Fruit fly (Drosophila melanogaster) whole organism, embryonic: ENCODE results near the gene Npc2f.
A peak's percentile ranks its signal among the peaks of the same experiment; 100 is the strongest.

Source experiments
- Abd-B ChIP-seq: fragments of 200-800 bp; sonication (Bioruptor generic); optimal IDR thresholded peaks from 2 replicates; lab custom pipeline; 2018; ENCODE audit warnings: missing biosample characterization, mild to moderate bottlenecking, missing genetic modification characterization, moderate library complexity
- Aef1 ChIP-seq: fragments of 200-800 bp; sonication (Bioruptor generic); IDR thresholded peaks from 3 replicates; pipeline ENCODE4 v1.3.6; 2022; ENCODE audit warnings: missing biosample characterization, missing genetic modification characterization
- Asciz ChIP-seq: fragments of 200-800 bp; sonication (Bioruptor generic); optimal IDR thresholded peaks from 2 replicates; lab custom pipeline; 2017; ENCODE audit warnings: missing biosample characterization, mild to moderate bottlenecking, missing genetic modification characterization, missing genetic modification reagents
- B-H1 ChIP-seq: fragments of 200-800 bp; sonication (Bioruptor generic); IDR thresholded peaks from 3 replicates; pipeline ENCODE4 v1.3.6; 2022; ENCODE audit warnings: missing biosample characterization, missing genetic modification characterization
- Bgb ChIP-seq: fragments of 200-800 bp; sonication (Bioruptor generic); IDR thresholded peaks from 2 replicates; pipeline ENCODE4 v1.3.6; 2022; ENCODE audit warnings: missing biosample characterization, missing genetic modification characterization; ENCODE audit not compliant: partially characterized antibody
- Blimp-1 ChIP-seq: fragments of 200-800 bp; sonication (Bioruptor generic); optimal IDR thresholded peaks from 3 replicates; lab custom pipeline; 2018; ENCODE audit warnings: missing biosample characterization, missing genetic modification characterization, mild to moderate bottlenecking, moderate library complexity, missing genetic modification reagents
- CG10321 ChIP-seq: fragments of 200-800 bp; sonication (Bioruptor generic); IDR thresholded peaks from 2 replicates; pipeline ENCODE4 v1.3.6; 2022; ENCODE audit warnings: missing biosample characterization, missing genetic modification characterization
- CG11247 ChIP-seq: fragments of 200-800 bp; sonication (Bioruptor generic); IDR thresholded peaks from 2 replicates; pipeline ENCODE4 v1.3.6; 2022; ENCODE audit warnings: missing biosample characterization, missing genetic modification characterization
- CG1233 ChIP-seq: fragments of 200-800 bp; sonication (Bioruptor generic); optimal IDR thresholded peaks from 4 replicates; lab custom pipeline; 2018; ENCODE audit warnings: missing biosample characterization, mild to moderate bottlenecking, missing genetic modification characterization
- CG13296 ChIP-seq: fragments of 200-800 bp; sonication (Bioruptor generic); optimal IDR thresholded peaks from 3 replicates; lab custom pipeline; 2018; ENCODE audit warnings: missing biosample characterization, mild to moderate bottlenecking, missing genetic modification characterization
- CG13624 ChIP-seq: fragments of 200-800 bp; sonication (Bioruptor generic); optimal IDR thresholded peaks from 2 replicates; lab custom pipeline; 2016; ENCODE audit warnings: missing biosample characterization, missing genetic modification characterization
- CG14441 ChIP-seq: fragments of 200-800 bp; sonication (Bioruptor generic); IDR thresholded peaks from 2 replicates; pipeline ENCODE4 v1.3.6; 2022; ENCODE audit warnings: missing biosample characterization, missing genetic modification characterization
- CG15073 ChIP-seq: fragments of 200-800 bp; sonication (Bioruptor generic); optimal IDR thresholded peaks from 2 replicates; lab custom pipeline; 2016; ENCODE audit warnings: missing biosample characterization, missing genetic modification characterization
- CG17568 ChIP-seq: fragments of 200-800 bp; sonication (Bioruptor generic); optimal IDR thresholded peaks from 2 replicates; lab custom pipeline; 2018; ENCODE audit warnings: missing biosample characterization, mild to moderate bottlenecking, missing genetic modification characterization, moderate library complexity
- CG2120 ChIP-seq: fragments of 200-800 bp; sonication (Bioruptor generic); optimal IDR thresholded peaks from 3 replicates; lab custom pipeline; 2016; ENCODE audit warnings: missing biosample characterization, missing genetic modification characterization
- CG4404 ChIP-seq: fragments of 200-800 bp; sonication (Bioruptor generic); IDR thresholded peaks from 2 replicates; pipeline ENCODE4 v1.3.6; 2022; ENCODE audit warnings: missing biosample characterization, missing genetic modification characterization
- CG6683 ChIP-seq: fragments of 200-800 bp; sonication (Bioruptor generic); optimal IDR thresholded peaks from 2 replicates; lab custom pipeline; 2017; ENCODE audit warnings: missing biosample characterization, mild to moderate bottlenecking, missing genetic modification characterization, missing genetic modification reagents
- CG6765 ChIP-seq: fragments of 200-800 bp; sonication (Bioruptor generic); optimal IDR thresholded peaks from 3 replicates; lab custom pipeline; 2017; ENCODE audit warnings: missing biosample characterization, mild to moderate bottlenecking, missing genetic modification characterization
- CG6791 ChIP-seq: fragments of 200-800 bp; sonication (Bioruptor generic); IDR thresholded peaks from 3 replicates; pipeline ENCODE4 v1.3.6; 2022; ENCODE audit warnings: missing biosample characterization, missing genetic modification characterization; ENCODE audit not compliant: partially characterized antibody
- CG9932 ChIP-seq: fragments of 200-800 bp; sonication (Bioruptor generic); IDR thresholded peaks from 2 replicates; pipeline ENCODE4 v1.3.6; 2022; ENCODE audit warnings: missing biosample characterization, missing genetic modification characterization
- Chrac-16 ChIP-seq: fragments of 200-800 bp; sonication (Bioruptor generic); optimal IDR thresholded peaks from 3 replicates; lab custom pipeline; 2016; ENCODE audit warnings: missing biosample characterization, missing genetic modification characterization
- Dref ChIP-seq: fragments of 200-800 bp; sonication (Bioruptor generic); IDR thresholded peaks from 2 replicates; pipeline ENCODE4 v1.3.6; 2022; ENCODE audit warnings: missing biosample characterization, missing genetic modification characterization
- E2f1 ChIP-seq: fragments of 200-800 bp; sonication (Bioruptor generic); IDR thresholded peaks from 2 replicates; pipeline ENCODE4 v1.3.6; 2022; ENCODE audit warnings: missing biosample characterization, missing genetic modification characterization
- H15 ChIP-seq: fragments of 200-800 bp; sonication (Bioruptor generic); IDR thresholded peaks from 3 replicates; pipeline ENCODE4 v1.3.6; 2022; ENCODE audit warnings: missing biosample characterization, missing genetic modification characterization
- HLH54F ChIP-seq: fragments of 200-800 bp; sonication (Bioruptor generic); optimal IDR thresholded peaks from 3 replicates; lab custom pipeline; 2016; ENCODE audit warnings: missing biosample characterization, missing genetic modification characterization
- Hand ChIP-seq: fragments of 200-800 bp; sonication (Bioruptor generic); optimal IDR thresholded peaks from 2 replicates; lab custom pipeline; 2017; ENCODE audit warnings: mild to moderate bottlenecking, missing biosample characterization, missing genetic modification reagents, missing genetic modification characterization
- Hr3 ChIP-seq: fragments of 200-800 bp; sonication (Bioruptor generic); optimal IDR thresholded peaks from 3 replicates; lab custom pipeline; 2016; ENCODE audit warnings: missing biosample characterization, missing genetic modification characterization
- Hr39 ChIP-seq: fragments of >200 bp; optimal IDR thresholded peaks from 2 replicates; lab custom pipeline; 2017
- Max ChIP-seq: fragments of 200-800 bp; sonication (Bioruptor generic); optimal IDR thresholded peaks from 2 replicates; lab custom pipeline; 2016; ENCODE audit warnings: missing biosample characterization, mild to moderate bottlenecking, missing genetic modification characterization
- Mrtf ChIP-seq: fragments of 200-800 bp; sonication (Bioruptor generic); IDR thresholded peaks from 3 replicates; pipeline ENCODE4 v1.3.6; 2022; ENCODE audit warnings: missing biosample characterization, missing genetic modification characterization
- Ptx1 ChIP-seq: fragments of 200-800 bp; sonication (Bioruptor generic); IDR thresholded peaks from 2 replicates; pipeline ENCODE4 v1.3.6; 2022; ENCODE audit warnings: missing biosample characterization, missing genetic modification characterization
- Ssrp ChIP-seq: fragments of 200-800 bp; sonication (Bioruptor generic); optimal IDR thresholded peaks from 2 replicates; lab custom pipeline; 2018; ENCODE audit warnings: missing biosample characterization, mild to moderate bottlenecking, missing genetic modification characterization, moderate library complexity
- Xrp1 ChIP-seq: fragments of 200-800 bp; sonication (Bioruptor generic); IDR thresholded peaks from 2 replicates; pipeline ENCODE4 v1.3.6; 2022; ENCODE audit warnings: missing biosample characterization, missing genetic modification characterization
- ap ChIP-seq: fragments of 200-800 bp; sonication (Bioruptor generic); IDR thresholded peaks from 2 replicates; pipeline ENCODE4 v1.3.6; 2022; ENCODE audit warnings: missing biosample characterization, missing genetic modification characterization
- bigmax ChIP-seq: fragments of 200-800 bp; sonication (Bioruptor generic); optimal IDR thresholded peaks from 2 replicates; lab custom pipeline; 2018; ENCODE audit warnings: missing biosample characterization, mild to moderate bottlenecking, missing genetic modification characterization
- chn ChIP-seq: fragments of 200-800 bp; sonication (Bioruptor generic); optimal IDR thresholded peaks from 2 replicates; lab custom pipeline; 2016; ENCODE audit warnings: missing biosample characterization, missing genetic modification characterization
- dmrt11E ChIP-seq: fragments of 200-800 bp; sonication (Bioruptor generic); optimal IDR thresholded peaks from 3 replicates; lab custom pipeline; 2018; ENCODE audit warnings: missing biosample characterization, mild to moderate bottlenecking, missing genetic modification characterization, moderate library complexity
- ems ChIP-seq: fragments of 200-800 bp; sonication (Bioruptor generic); optimal IDR thresholded peaks from 3 replicates; lab custom pipeline; 2016; ENCODE audit warnings: missing biosample characterization, missing genetic modification characterization
- fu2 ChIP-seq: fragments of 200-800 bp; sonication (Bioruptor generic); optimal IDR thresholded peaks from 2 replicates; lab custom pipeline; 2016; ENCODE audit warnings: missing biosample characterization, missing genetic modification characterization
- gt ChIP-seq: fragments of 200-800 bp; sonication (Bioruptor generic); IDR thresholded peaks from 2 replicates; pipeline ENCODE4 v1.3.6; 2022; ENCODE audit warnings: missing biosample characterization, missing genetic modification characterization
- ham ChIP-seq: fragments of 200-800 bp; sonication (Bioruptor generic); IDR thresholded peaks from 2 replicates; pipeline ENCODE4 v1.3.6; 2022; ENCODE audit warnings: missing biosample characterization, missing genetic modification characterization
- insv ChIP-seq, 2 experiments: fragments of 200-800 bp; sonication (Bioruptor generic); optimal IDR thresholded peaks; 3 replicates each; lab custom pipeline; 2016 to 2018; ENCODE audit warnings: missing biosample characterization in 2 of 2, missing genetic modification characterization in 2 of 2
- jing ChIP-seq: fragments of 200-800 bp; sonication (Bioruptor generic); optimal IDR thresholded peaks from 2 replicates; lab custom pipeline; 2018; ENCODE audit warnings: missing biosample characterization, mild to moderate bottlenecking, missing genetic modification characterization
- kah ChIP-seq: fragments of 200-800 bp; sonication (Bioruptor generic); optimal IDR thresholded peaks from 2 replicates; lab custom pipeline; 2018; ENCODE audit warnings: missing biosample characterization, mild to moderate bottlenecking, missing genetic modification characterization
- klu ChIP-seq: fragments of 200-800 bp; sonication (Bioruptor generic); IDR thresholded peaks from 2 replicates; pipeline ENCODE4 v1.3.6; 2022; ENCODE audit warnings: missing biosample characterization, missing genetic modification characterization
- nerfin-2 ChIP-seq: fragments of 200-800 bp; sonication (Bioruptor generic); IDR thresholded peaks from 2 replicates; pipeline ENCODE4 v1.3.6; 2022; ENCODE audit warnings: missing biosample characterization, missing genetic modification characterization; ENCODE audit not compliant: partially characterized antibody
- p53 ChIP-seq: fragments of 200-800 bp; sonication (Bioruptor generic); optimal IDR thresholded peaks from 2 replicates; lab custom pipeline; 2016; ENCODE audit warnings: missing biosample characterization, missing genetic modification characterization
- salm ChIP-seq: fragments of 200-800 bp; sonication (Bioruptor generic); optimal IDR thresholded peaks from 2 replicates; lab custom pipeline; 2018; ENCODE audit warnings: missing biosample characterization, mild to moderate bottlenecking, missing genetic modification characterization
- sr ChIP-seq: fragments of 200-800 bp; sonication (Bioruptor generic); IDR thresholded peaks from 3 replicates; pipeline ENCODE4 v1.3.6; 2022; ENCODE audit warnings: missing biosample characterization, missing genetic modification characterization
- tna ChIP-seq: fragments of 200-800 bp; sonication (Bioruptor generic); IDR thresholded peaks from 2 replicates; pipeline ENCODE4 v1.3.6; 2022; ENCODE audit warnings: missing biosample characterization, missing genetic modification characterization; ENCODE audit not compliant: partially characterized antibody
- toy ChIP-seq: fragments of 200-800 bp; sonication (Bioruptor generic); IDR thresholded peaks from 2 replicates; pipeline ENCODE4 v1.3.6; 2022; ENCODE audit warnings: missing biosample characterization, missing genetic modification characterization

Gene Npc2f

DNA sequence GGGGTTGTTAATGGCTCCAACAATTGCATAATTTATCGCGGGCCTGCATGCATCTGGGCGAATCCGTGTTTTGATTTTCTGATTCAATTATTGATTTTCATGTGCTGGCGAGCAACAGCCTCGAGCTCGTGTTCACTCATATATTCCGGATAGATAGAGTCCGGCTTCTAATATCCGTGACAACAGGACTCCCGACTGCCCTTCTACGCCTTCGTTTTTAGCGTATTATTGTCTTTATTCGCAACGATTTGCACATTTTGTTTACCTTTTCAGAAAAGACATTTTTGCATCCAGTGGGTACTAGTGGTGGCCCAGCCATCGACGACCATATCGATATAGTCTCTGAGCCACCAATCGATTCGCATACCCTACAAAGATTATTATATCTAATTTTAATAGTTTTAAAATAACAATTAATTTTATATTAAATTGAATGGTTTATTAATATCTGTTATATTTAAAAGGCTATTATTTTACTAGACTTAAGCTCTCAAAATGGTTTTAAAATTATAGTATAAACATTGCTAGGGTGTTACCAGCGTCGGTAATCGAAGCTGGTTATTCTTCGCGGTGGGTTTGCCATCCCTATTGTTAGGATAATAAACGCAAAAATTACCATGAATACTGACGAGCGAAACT, 23.6 kb downstream of the Npc2f start, which contains the start of the genes Myo95E and TBC1d7 (continued):
- TF ChIP-seq toy (peak; percentile 69), tna (GFP tag; lab: Robert Waterston, UW) (no peak), Dref (peak; percentile 68), E2f1 (peak; percentile 93), CG6765 (GFP tag; lab: Kevin White, UChicago) (peak; percentile 10), jing (no peak), Bgb (GFP tag; lab: Robert Waterston, UW) (peak; percentile 45; the same call in 1 of the 2 replicates), Mrtf (peak; percentile 73; the same call in 2 of the 3 replicates), Ptx1 (GFP tag; lab: Robert Waterston, UW) (peak; percentile 98), Blimp-1 (GFP tag; lab: Kevin White, UChicago) (no peak), CG1233 (GFP tag; lab: Kevin White, UChicago) (peak; percentile 81), CG13296 (GFP tag; lab: Kevin White, UChicago) (peak; percentile 81), Chrac-16 (GFP tag; lab: Kevin White, UChicago) (peak; percentile 86), CG10321 (GFP tag; lab: Robert Waterston, UW) (peak; percentile 69), p53 (GFP tag; lab: Kevin White, UChicago) (no peak), CG6683 (GFP tag; lab: Kevin White, UChicago) (peak; percentile 58), Asciz (GFP tag; lab: Kevin White, UChicago) (no peak), CG13624 (GFP tag; lab: Kevin White, UChicago) (peak; percentile 55), kah (GFP tag; lab: Kevin White, UChicago) (peak; percentile 47), CG9932 (GFP tag; lab: Robert Waterston, UW) (peak; percentile 97), bigmax (no peak), ems (peak; percentile 50), CG14441 (GFP tag; lab: Robert Waterston, UW) (peak; percentile 95), dmrt11E (tag; lab: Kevin White, UChicago) (peak; percentile 87), ap (peak; percentile 93), Ssrp (tag; lab: Kevin White, UChicago) (peak; percentile 86), Hr39 (lab: Kevin White, UChicago) (no peak), sr (GFP tag; lab: Robert Waterston, UW) (peak; percentile 39; the same call in 1 of the 3 replicates), B-H1 (peak; percentile 81), gt (peak; percentile 72), Abd-B (peak; percentile 91), Hand (GFP tag; lab: Kevin White, UChicago) (peak; percentile 60), Aef1 (GFP tag; lab: Robert Waterston, UW) (peak; percentile 97), CG15073 (GFP tag; lab: Kevin White, UChicago) (peak; percentile 28), salm (tag; lab: Kevin White, UChicago) (peak; percentile 74), Hr3 (GFP tag; lab: Kevin White, UChicago) (peak; percentile 90), CG11247 (GFP tag; lab: Robert Waterston, UW) (peak; percentile 86), H15 (GFP tag; lab: Robert Waterston, UW) (peak; percentile 93), CG4404 (GFP tag; lab: Robert Waterston, UW) (peak; percentile 91), klu (peak; percentile 84), Max (GFP tag; lab: Kevin White, UChicago) (peak; percentile 85), insv (GFP tag; optimal IDR thresholded peaks at IDR 0.05; lab: Kevin White, UChicago) (no peak), CG6791 (peak; percentile 39; the same call in 1 of the 3 replicates), fu2 (GFP tag; lab: Kevin White, UChicago) (no peak), ham (GFP tag; lab: Robert Waterston, UW) (no peak), CG17568 (GFP tag; lab: Kevin White, UChicago) (no peak), chn (peak; percentile 70), Xrp1 (GFP tag; lab: Robert Waterston, UW) (peak; percentile 96), nerfin-2 (GFP tag; lab: Robert Waterston, UW) (no peak), CG2120 (GFP tag; lab: Kevin White, UChicago) (peak; percentile 84), HLH54F (GFP tag; lab: Kevin White, UChicago) (peak; percentile 33)
